Fruit fly (Drosophila melanogaster): Measurements from ENCODE around the gene Octbeta2R.

- TF ChIP-seq h (optimal IDR thresholded peaks at IDR 0.05), result no peak
- no peak for TF ChIP-seq insv (optimal IDR thresholded peaks at IDR 0.05)
- TF ChIP-seq Myc (optimal IDR thresholded peaks at IDR 0.05), result no peak
- no peak for TF ChIP-seq psq (optimal IDR thresholded peaks at IDR 0.05)
These were observed 46.6 kb upstream of the Octbeta2R start, which contains the start of gene CG6753 for dm6 chr3R:12642051-12642532.
